Fruit fly (Drosophila melanogaster): ENCODE results near the gene CG33995.

dm6 chr2L:5079200-5079599, 36.1 kb downstream of the CG33995 start:
- TF ChIP-seq CG11617 (GFP tag; optimal IDR thresholded peaks at IDR 0.05): no peak
- no peak for TF ChIP-seq CG7101 (tag; optimal IDR thresholded peaks at IDR 0.05)
- TF ChIP-seq CG1620 (GFP tag; optimal IDR thresholded peaks at IDR 0.05): no peak
- TF ChIP-seq cic (GFP tag; optimal IDR thresholded peaks at IDR 0.05): no peak
- TF ChIP-seq bab1 (GFP tag; optimal IDR thresholded peaks at IDR 0.05): no peak

Data from whole organism, adult.